Fruit fly (Drosophila melanogaster) whole organism, wandering third instar larva: ENCODE data around the gene COX7A.

Experiments used
- Hr78 ChIP-seq: fragments of >200 bp; optimal IDR thresholded peaks from 2 replicates; lab custom pipeline; 2017; ENCODE audit warnings: missing biosample characterization, missing genetic modification characterization
- Myc ChIP-seq: fragments of >200 bp; optimal IDR thresholded peaks from 2 replicates; lab custom pipeline; 2017

DNA sequence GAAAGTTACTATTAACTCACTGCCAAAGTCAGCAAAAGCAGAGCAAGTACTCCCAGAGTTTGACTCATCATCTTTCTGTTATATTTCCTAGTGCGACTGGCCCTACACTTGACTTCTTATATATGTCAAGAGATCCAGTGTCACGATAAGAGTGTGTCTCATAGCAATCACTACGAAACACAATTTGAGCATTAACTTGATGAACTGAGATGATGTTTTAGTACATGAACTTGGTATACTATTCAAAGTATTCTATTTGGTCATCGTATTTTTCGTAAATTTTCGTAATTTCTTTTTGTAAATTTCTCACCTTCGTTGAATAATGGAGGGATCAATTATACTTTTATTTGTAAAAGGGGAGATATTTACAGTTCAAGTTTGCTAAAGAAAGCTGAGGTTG lies 50.4 kb downstream of the COX7A start, which contains the start of gene CG11672:
- TF ChIP-seq Hr78 (GFP tag; lab: Kevin White, UChicago) (no peak), Myc (no peak)
